Fruit fly (Drosophila melanogaster): ENCODE results near the gene CG9577.

dm6 chrX:20147693-20148174, 18.7 kb upstream of the CG9577 start, which contains the start of gene aspr:
- TF ChIP-seq CG1620 (GFP tag; optimal IDR thresholded peaks at IDR 0.05) (no peak), CG14711 (tag; optimal IDR thresholded peaks at IDR 0.05) (no peak)
